Worm (Caenorhabditis elegans) whole organism, L3 larva: ENCODE results near the gene F46C5.1.

Experiments
- R02D3.7 ChIP-seq: fragments of 150-350 bp; optimal IDR thresholded peaks from 2 replicates; lab custom pipeline; 2014; ENCODE audit warnings: missing biosample characterization, missing genetic modification characterization
- ZK546.5 ChIP-seq: sonication (generic microtip); optimal IDR thresholded peaks from 2 replicates; lab custom pipeline; 2017; ENCODE audit warnings: missing biosample characterization, missing genetic modification characterization
- aly-2 ChIP-seq: fragments of 150-350 bp; optimal IDR thresholded peaks from 2 replicates; lab custom pipeline; 2014; ENCODE audit warnings: missing biosample characterization, missing genetic modification characterization
- ama-1 ChIP-seq: fragments of 150-350 bp; optimal IDR thresholded peaks from 2 replicates; lab custom pipeline; 2018
- ceh-16 ChIP-seq: sonication (generic microtip); optimal IDR thresholded peaks from 2 replicates; lab custom pipeline; 2017; ENCODE audit warnings: missing biosample characterization, missing genetic modification characterization
- ceh-28 ChIP-seq: fragments of 150-350 bp; optimal IDR thresholded peaks from 2 replicates; lab custom pipeline; 2014; ENCODE audit warnings: missing biosample characterization, missing genetic modification reagents, missing genetic modification characterization
- ceh-82 ChIP-seq: fragments of 150-350 bp; optimal IDR thresholded peaks from 2 replicates; lab custom pipeline; 2014; ENCODE audit warnings: missing biosample characterization, missing genetic modification characterization
- ceh-9 ChIP-seq: sonication (generic microtip); optimal IDR thresholded peaks from 2 replicates; lab custom pipeline; 2018; ENCODE audit warnings: missing biosample characterization, missing genetic modification characterization
- egl-27 ChIP-seq: sonication (generic microtip); optimal IDR thresholded peaks from 4 replicates; lab custom pipeline; 2017; ENCODE audit warnings: missing biosample characterization, missing genetic modification reagents, missing genetic modification characterization
- egl-5 ChIP-seq: fragments of 150-350 bp; optimal IDR thresholded peaks from 2 replicates; lab custom pipeline; 2017; ENCODE audit warnings: missing biosample characterization, missing genetic modification reagents, missing genetic modification characterization, inconsistent platforms
- elt-1 ChIP-seq: fragments of 150-350 bp; optimal IDR thresholded peaks from 2 replicates; lab custom pipeline; 2014; ENCODE audit warnings: missing biosample characterization, missing genetic modification characterization
- elt-2 ChIP-seq: sonication (generic microtip); optimal IDR thresholded peaks from 2 replicates; lab custom pipeline; 2016; ENCODE audit warnings: missing genetic modification reagents, mild to moderate bottlenecking, missing genetic modification characterization, missing compliant biosample characterization
- elt-3 ChIP-seq, 3 experiments: fragments of 150-350 bp in 1 of 3; sonication (generic microtip) in 2 of 3; optimal IDR thresholded peaks; 2 replicates in 2 of 3; 4 replicates in 1 of 3; lab custom pipeline; 2014 to 2017; ENCODE audit warnings: missing biosample characterization in 3 of 3, missing genetic modification characterization in 3 of 3
- eor-1 ChIP-seq, 2 experiments: fragments of 150-350 bp; optimal IDR thresholded peaks; 2 replicates each; lab custom pipeline; 2014 to 2018; ENCODE audit warnings: missing biosample characterization in 2 of 2, missing genetic modification characterization in 2 of 2
- fkh-10 ChIP-seq: sonication (generic microtip); optimal IDR thresholded peaks from 2 replicates; lab custom pipeline; 2017; ENCODE audit warnings: missing biosample characterization, missing genetic modification reagents, missing genetic modification characterization
- fos-1 ChIP-seq: fragments of 150-350 bp; optimal IDR thresholded peaks from 2 replicates; lab custom pipeline; 2014; ENCODE audit warnings: missing biosample characterization, missing genetic modification characterization
- hmg-11 ChIP-seq: sonication (generic microtip); optimal IDR thresholded peaks from 2 replicates; lab custom pipeline; 2016; ENCODE audit warnings: missing genetic modification characterization, missing compliant biosample characterization
- jun-1 ChIP-seq: fragments of 150-350 bp; optimal IDR thresholded peaks from 2 replicates; lab custom pipeline; 2014; ENCODE audit warnings: missing biosample characterization, missing genetic modification reagents, missing genetic modification characterization
- lin-15B ChIP-seq: fragments of 150-350 bp; optimal IDR thresholded peaks from 2 replicates; lab custom pipeline; 2014; ENCODE audit warnings: missing biosample characterization, missing genetic modification characterization
- lsy-12 ChIP-seq: sonication (generic microtip); optimal IDR thresholded peaks from 2 replicates; lab custom pipeline; 2016; ENCODE audit warnings: mild to moderate bottlenecking, missing genetic modification characterization, missing compliant biosample characterization
- mml-1 ChIP-seq: fragments of 150-350 bp; sonication (generic microtip); optimal IDR thresholded peaks from 3 replicates; lab custom pipeline; 2014; ENCODE audit warnings: missing biosample characterization, missing genetic modification characterization
- nfya-1 ChIP-seq: sonication (generic microtip); optimal IDR thresholded peaks from 2 replicates; lab custom pipeline; 2017; ENCODE audit warnings: missing genetic modification characterization, mild to moderate bottlenecking, missing compliant biosample characterization, antibody characterized with exemption, moderate library complexity; ENCODE audit not compliant: insufficient read depth
- nhr-11 ChIP-seq: fragments of 150-350 bp; optimal IDR thresholded peaks from 2 replicates; lab custom pipeline; 2014; ENCODE audit warnings: missing biosample characterization, missing genetic modification characterization
- nhr-23 ChIP-seq: fragments of 150-350 bp; optimal IDR thresholded peaks from 2 replicates; lab custom pipeline; 2014; ENCODE audit warnings: missing biosample characterization, missing genetic modification reagents, missing genetic modification characterization
- nhr-25 ChIP-seq: sonication (generic microtip); optimal IDR thresholded peaks from 2 replicates; lab custom pipeline; 2017; ENCODE audit warnings: missing biosample characterization, missing genetic modification characterization
- nhr-28 ChIP-seq: fragments of 150-350 bp; optimal IDR thresholded peaks from 2 replicates; lab custom pipeline; 2014; ENCODE audit warnings: missing biosample characterization, missing genetic modification characterization
- nhr-43 ChIP-seq: sonication (generic microtip); optimal IDR thresholded peaks from 2 replicates; lab custom pipeline; 2016; ENCODE audit warnings: mild to moderate bottlenecking, missing genetic modification characterization, missing compliant biosample characterization; ENCODE audit not compliant: poor library complexity, severe bottlenecking
- nhr-76 ChIP-seq: fragments of 150-350 bp; sonication (generic microtip); optimal IDR thresholded peaks from 5 replicates; lab custom pipeline; 2014; ENCODE audit warnings: missing biosample characterization, missing genetic modification characterization
- nhr-77 ChIP-seq: fragments of 150-350 bp; optimal IDR thresholded peaks from 2 replicates; lab custom pipeline; 2014; ENCODE audit warnings: missing biosample characterization, missing genetic modification characterization
- pha-4 ChIP-seq: fragments of 150-350 bp; optimal IDR thresholded peaks from 2 replicates; lab custom pipeline; 2014; ENCODE audit warnings: missing biosample characterization, missing genetic modification reagents, missing genetic modification characterization
- pqm-1 ChIP-seq: fragments of 150-350 bp; optimal IDR thresholded peaks from 2 replicates; lab custom pipeline; 2017; ENCODE audit warnings: missing biosample characterization, missing genetic modification characterization, inconsistent platforms
- sea-2 ChIP-seq: fragments of 150-350 bp; sonication (generic microtip); optimal IDR thresholded peaks from 4 replicates; lab custom pipeline; 2014; ENCODE audit warnings: missing biosample characterization, missing genetic modification reagents, missing genetic modification characterization
- skn-1 ChIP-seq: fragments of 150-350 bp; optimal IDR thresholded peaks from 2 replicates; lab custom pipeline; 2014; ENCODE audit warnings: missing biosample characterization, missing genetic modification characterization
- tbx-2 ChIP-seq: sonication (generic microtip); optimal IDR thresholded peaks from 2 replicates; lab custom pipeline; 2016; ENCODE audit warnings: mild to moderate bottlenecking, missing genetic modification characterization, missing compliant biosample characterization
- unc-39 ChIP-seq: sonication (generic microtip); optimal IDR thresholded peaks from 4 replicates; lab custom pipeline; 2017; ENCODE audit warnings: missing biosample characterization, missing genetic modification characterization
- unc-62 ChIP-seq: fragments of 150-350 bp; sonication (generic microtip); optimal IDR thresholded peaks from 4 replicates; lab custom pipeline; 2014; ENCODE audit warnings: missing biosample characterization, missing genetic modification reagents, missing genetic modification characterization
- zag-1 ChIP-seq: fragments of 150-350 bp; optimal IDR thresholded peaks from 2 replicates; lab custom pipeline; 2014; ENCODE audit warnings: missing biosample characterization, missing genetic modification characterization
- ztf-11 ChIP-seq: fragments of 150-350 bp; optimal IDR thresholded peaks from 2 replicates; lab custom pipeline; 2014; ENCODE audit warnings: missing biosample characterization, missing genetic modification characterization
- ztf-4 ChIP-seq: fragments of 150-350 bp; optimal IDR thresholded peaks from 2 replicates; lab custom pipeline; 2014; ENCODE audit warnings: missing biosample characterization, missing genetic modification characterization

The F46C5.1 gene

DNA sequence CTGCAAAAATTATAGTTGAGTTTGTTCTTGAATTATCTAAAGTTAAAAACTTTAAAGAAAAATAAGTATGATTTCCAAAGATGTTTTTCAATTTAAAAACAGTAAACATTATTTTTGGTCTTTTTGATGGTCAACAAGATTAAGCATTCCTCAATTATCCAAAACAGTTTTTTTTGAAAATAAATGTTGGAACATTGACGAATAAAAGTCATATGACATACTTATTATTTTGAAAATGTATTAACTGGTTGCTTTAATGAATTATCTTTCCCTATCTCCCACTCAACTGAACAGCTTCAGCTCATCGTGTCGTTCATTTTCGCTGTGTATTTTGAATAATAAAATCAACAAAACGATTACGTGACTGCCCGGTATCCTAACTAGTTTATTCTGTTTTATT is 36.1 kb upstream of the F46C5.1 start:
- TF ChIP-seq pqm-1 (tag; lab: Kevin White, UChicago) (no peak), ceh-9 (tag; lab: Kevin White, UChicago) (no peak), sea-2 (no peak), jun-1 (tag; lab: Kevin White, UChicago) (no peak), R02D3.7 (tag; lab: Kevin White, UChicago) (no peak), zag-1 (no peak), ceh-28 (no peak), ama-1 (lab: Kevin White, UChicago) (no peak), nhr-25 (no peak), elt-2 (tag; lab: Kevin White, UChicago) (no peak), nhr-43 (no peak)

DNA sequence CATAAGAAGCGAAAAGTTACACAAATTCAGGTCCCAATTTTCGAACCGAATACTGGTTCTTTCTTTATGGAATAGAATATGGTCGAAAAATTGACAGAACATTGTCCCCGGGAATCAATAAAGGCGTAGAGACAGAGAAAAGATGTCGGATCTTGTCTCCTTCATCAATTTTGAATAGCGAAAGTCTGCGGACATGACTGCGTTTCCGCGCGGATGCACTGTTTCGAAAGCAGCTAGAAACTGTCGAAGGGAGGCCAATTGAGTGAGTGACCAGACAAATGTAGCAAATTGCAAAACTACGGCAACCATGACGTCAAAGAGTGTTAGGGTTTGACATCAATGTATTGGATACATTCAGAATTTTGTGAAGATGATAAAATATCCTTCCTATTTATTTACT is 35.5 kb upstream of the F46C5.1 start:
- TF ChIP-seq pqm-1 (tag; lab: Kevin White, UChicago) (no peak), nhr-25 (peak; percentile 23)

DNA sequence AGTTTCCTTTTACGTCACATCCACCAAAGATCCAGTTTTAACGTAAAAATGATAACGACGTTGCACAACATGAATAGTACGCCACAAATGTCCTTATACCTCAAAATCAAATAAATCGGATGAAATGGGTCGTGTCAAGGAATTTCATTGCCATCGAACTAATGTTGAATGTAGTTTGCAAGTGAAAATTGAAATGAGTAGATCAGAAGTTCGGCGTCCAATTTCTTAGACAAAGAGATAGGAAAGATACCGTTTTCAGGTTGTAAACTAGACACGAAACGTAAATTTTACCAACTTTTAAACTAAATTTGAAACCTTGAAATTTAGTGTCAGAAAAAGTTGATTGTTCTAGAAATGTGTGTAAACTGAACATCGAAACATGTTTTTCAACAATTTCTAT is 33.9 kb upstream of the F46C5.1 start:
- TF ChIP-seq elt-3 (tag; optimal IDR thresholded peaks at IDR 0.05; lab: Kevin White, UChicago) (no peak), nhr-25 (peak; percentile 24)

DNA sequence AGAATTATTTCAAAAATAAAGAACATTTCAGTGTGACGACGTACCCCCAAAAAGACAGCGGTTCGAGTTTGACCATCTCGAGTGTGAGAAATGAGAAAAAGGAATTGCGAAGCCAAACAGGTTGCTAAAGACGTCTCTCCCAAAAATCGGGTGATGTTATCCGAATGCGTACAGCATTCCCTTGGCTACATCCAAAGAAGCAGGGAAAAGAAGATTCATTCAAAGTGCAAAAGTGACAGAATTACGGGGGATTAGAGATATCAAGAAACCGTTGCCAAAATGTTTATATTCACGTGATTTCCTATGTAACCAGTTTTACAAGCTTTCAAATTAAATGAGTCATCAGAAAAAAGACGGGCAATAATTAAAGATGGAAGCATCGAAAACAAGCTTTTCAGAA is 33.0 kb upstream of the F46C5.1 start:
- TF ChIP-seq nhr-23 (tag; lab: Kevin White, UChicago) (peak; percentile 60), elt-2 (tag; lab: Kevin White, UChicago) (no peak), aly-2 (tag; lab: Kevin White, UChicago) (no peak), unc-62 (peak; percentile 15), ama-1 (lab: Kevin White, UChicago) (no peak), nhr-11 (tag; lab: Kevin White, UChicago) (no peak), fkh-10 (GFP tag; lab: Kevin White, UChicago) (no peak), nfya-1 (no peak), eor-1 (tag; optimal IDR thresholded peaks at IDR 0.05; lab: Kevin White, UChicago) (no peak), pha-4 (no peak), elt-1 (tag; lab: Kevin White, UChicago) (no peak), nhr-77 (tag; lab: Kevin White, UChicago) (no peak), egl-27 (tag; lab: Kevin White, UChicago) (no peak), unc-39 (no peak), tbx-2 (tag; lab: Kevin White, UChicago) (no peak), elt-3 (tag; optimal IDR thresholded peaks at IDR 0.05; lab: Kevin White, UChicago) (peak in 1 of 3 experiments; percentile 69), ceh-9 (tag; lab: Kevin White, UChicago) (no peak), nhr-28 (tag; lab: Kevin White, UChicago) (no peak), ceh-16 (tag; lab: Kevin White, UChicago) (no peak), ceh-82 (no peak), pqm-1 (tag; lab: Kevin White, UChicago) (no peak), ztf-11 (tag; lab: Kevin White, UChicago) (no peak), mml-1 (tag; lab: Kevin White, UChicago) (no peak), lin-15B (tag; lab: Kevin White, UChicago) (no peak), lsy-12 (no peak), hmg-11 (tag; lab: Kevin White, UChicago) (no peak), nhr-43 (peak; percentile 73), fos-1 (tag; lab: Kevin White, UChicago) (no peak), ceh-28 (no peak), skn-1 (no peak), ZK546.5 (tag; lab: Kevin White, UChicago) (no peak), ztf-4 (tag; lab: Kevin White, UChicago) (no peak), nhr-76 (tag; lab: Kevin White, UChicago) (no peak), egl-5 (tag; lab: Kevin White, UChicago) (no peak), nhr-25 (peak; percentile 68)
